Fruit fly (Drosophila melanogaster) whole organism, prepupa: ENCODE results near the gene CG13667.

ENCODE experiments used
- CG32006 ChIP-seq: fragments of 200-800 bp; sonication (Bioruptor generic); optimal IDR thresholded peaks from 3 replicates; lab custom pipeline; 2017; ENCODE audit warnings: missing biosample characterization, mild to moderate bottlenecking, missing genetic modification characterization
- Eip93F ChIP-seq: fragments of 200-800 bp; sonication (Bioruptor generic); optimal IDR thresholded peaks from 2 replicates; lab custom pipeline; 2016; ENCODE audit warnings: missing biosample characterization, mild to moderate bottlenecking, missing genetic modification characterization

DNA sequence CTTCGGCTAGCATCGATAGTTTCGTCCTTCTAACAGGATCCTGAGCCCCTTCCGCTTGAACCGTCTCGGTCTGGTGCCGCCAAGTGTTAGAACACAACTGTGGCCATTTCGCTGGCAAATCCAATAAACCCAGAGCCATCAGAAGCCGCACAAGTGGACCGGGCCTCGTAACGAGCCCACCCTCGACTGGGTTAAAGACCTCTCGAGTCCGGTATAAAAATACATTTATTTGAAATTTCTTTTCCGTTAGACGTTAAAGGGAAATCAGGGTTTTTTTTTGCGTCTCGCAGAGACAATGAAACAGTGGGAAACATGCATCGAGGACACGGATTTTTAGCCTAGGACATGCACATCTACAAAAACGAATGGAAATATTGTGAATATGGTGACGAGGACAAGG, 49.1 kb upstream of the CG13667 start, which contains the start of gene Culd:
- TF ChIP-seq CG32006 (no peak), Eip93F (GFP tag; lab: Kevin White, UChicago) (no peak)
